Fruit fly (Drosophila melanogaster): Measurements from ENCODE around the gene I-t.
A peak's percentile ranks its signal among the peaks of the same experiment; 100 is the strongest.

I-t gene

DNA sequence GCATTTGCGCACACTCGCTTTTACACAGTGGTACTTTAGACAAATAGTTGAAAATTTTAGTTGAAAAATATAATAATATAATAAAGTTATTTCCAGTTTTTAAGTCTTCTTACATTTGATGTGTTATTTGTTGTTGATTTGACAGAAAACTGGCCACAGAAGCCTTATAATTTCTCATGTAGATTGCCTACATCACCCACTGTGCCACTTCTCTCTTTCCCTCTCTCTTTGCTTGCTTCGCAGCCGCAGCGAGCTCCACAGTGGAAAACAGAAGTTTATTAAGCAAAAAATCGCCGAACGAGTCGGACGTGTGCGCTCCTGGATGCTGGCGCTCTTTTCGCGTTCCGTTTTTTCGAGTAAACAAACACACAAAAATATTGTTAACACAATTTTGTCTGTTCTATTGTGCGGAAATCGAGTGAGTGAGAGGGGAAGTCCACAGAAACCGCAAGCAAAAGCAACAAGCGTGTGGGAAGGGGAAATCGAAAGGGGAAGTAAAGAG, 47.9 kb upstream of the I-t start, which contains the start of gene CG42327 (continued):
- TF ChIP-seq Optix (GFP tag; IDR thresholded peaks at IDR 0.05) (peak; percentile 96), CG16815 (GFP tag; optimal IDR thresholded peaks at IDR 0.05) (peak; percentile 89), vnd (GFP tag; IDR thresholded peaks at IDR 0.05; ENCODE audit: partially characterized antibody) (no peak), CG2678 (tag; optimal IDR thresholded peaks at IDR 0.05) (peak; percentile 91), gfzf (GFP tag; optimal IDR thresholded peaks at IDR 0.05) (no peak), lilli (GFP tag; optimal IDR thresholded peaks at IDR 0.05) (peak; percentile 88), Six4 (GFP tag; optimal IDR thresholded peaks at IDR 0.05) (peak; percentile 88), crol (GFP tag; IDR thresholded peaks at IDR 0.05) (peak; percentile 77), CG10366 (GFP tag; IDR thresholded peaks at IDR 0.05) (peak; percentile 96), CG13424 (tag; optimal IDR thresholded peaks at IDR 0.05) (peak; percentile 94), CG1832 (GFP tag; optimal IDR thresholded peaks at IDR 0.05) (no peak), hbn (GFP tag; IDR thresholded peaks at IDR 0.05; ENCODE audit: partially characterized antibody) (no peak), CG18476 (GFP tag; optimal IDR thresholded peaks at IDR 0.05) (peak; percentile 86), Dip2 (GFP tag; IDR thresholded peaks at IDR 0.05) (peak; percentile 65), Doc2 (GFP tag; IDR thresholded peaks at IDR 0.05) (peak; percentile 85), bab2 (GFP tag; optimal IDR thresholded peaks at IDR 0.05) (peak; percentile 80), zfh1 (GFP tag; IDR thresholded peaks at IDR 0.05) (peak; percentile 98), CG12391 (tag; optimal IDR thresholded peaks at IDR 0.05) (peak; percentile 98), jumu (GFP tag; optimal IDR thresholded peaks at IDR 0.05) (peak; percentile 84), CG30020 (tag; optimal IDR thresholded peaks at IDR 0.05) (peak; percentile 69), CG2712 (tag; optimal IDR thresholded peaks at IDR 0.05) (peak; percentile 98), wdn (GFP tag; IDR thresholded peaks at IDR 0.05) (peak; percentile 91), Deaf1 (tag; optimal IDR thresholded peaks at IDR 0.05) (peak; percentile 72), tio (GFP tag; optimal IDR thresholded peaks at IDR 0.05) (peak; percentile 92), otp (GFP tag; IDR thresholded peaks at IDR 0.05) (peak; percentile 97), CG17359 (tag; optimal IDR thresholded peaks at IDR 0.05) (peak; percentile 96), C15 (GFP tag; IDR thresholded peaks at IDR 0.05) (peak; percentile 86; the same call in 2 of the 3 replicates), onecut (GFP tag; IDR thresholded peaks at IDR 0.05) (peak; percentile 87), klu (GFP tag; IDR thresholded peaks at IDR 0.05) (peak; percentile 81), CG17361 (GFP tag; IDR thresholded peaks at IDR 0.05) (peak; percentile 93), tll (GFP tag; optimal IDR thresholded peaks at IDR 0.05) (no peak), Hey (tag; optimal IDR thresholded peaks at IDR 0.05) (no peak), CG42726 (GFP tag; IDR thresholded peaks at IDR 0.05; ENCODE audit: partially characterized antibody) (no peak; the same call in 1 of the 2 replicates), CG3163 (GFP tag; optimal IDR thresholded peaks at IDR 0.05) (peak; percentile 89), CG11085 (GFP tag; IDR thresholded peaks at IDR 0.05) (peak; percentile 69), CG10209 (GFP tag; optimal IDR thresholded peaks at IDR 0.05) (peak; percentile 95), Xrp1 (GFP tag; IDR thresholded peaks at IDR 0.05) (peak; percentile 98), stwl (tag; optimal IDR thresholded peaks at IDR 0.05) (peak; percentile 38), Mrtf (GFP tag; IDR thresholded peaks at IDR 0.05) (peak; percentile 86), CG2202 (tag; optimal IDR thresholded peaks at IDR 0.05) (peak; percentile 93), CG17829 (tag; optimal IDR thresholded peaks at IDR 0.05) (peak; percentile 96), slou (GFP tag; optimal IDR thresholded peaks at IDR 0.05) (peak; percentile 79), CG12236 (GFP tag; optimal IDR thresholded peaks at IDR 0.05) (peak; percentile 42), repo (GFP tag; optimal IDR thresholded peaks at IDR 0.05) (peak; percentile 83), kay (GFP tag; optimal IDR thresholded peaks at IDR 0.05) (peak; percentile 82), CG2199 (GFP tag; IDR thresholded peaks at IDR 0.05) (peak; percentile 84), CG15696 (tag; optimal IDR thresholded peaks at IDR 0.05) (peak; percentile 82), sr (GFP tag; IDR thresholded peaks at IDR 0.05) (peak; percentile 84; the same call in 2 of the 3 replicates), hkb (optimal IDR thresholded peaks at IDR 0.05) (no peak), hkb (GFP tag; IDR thresholded peaks at IDR 0.05) (peak; percentile 98), Sox102F (GFP tag; optimal IDR thresholded peaks at IDR 0.05) (peak; percentile 97)
